Worm (Caenorhabditis elegans): ENCODE data around the gene pde-12.
A peak's percentile ranks its signal among the peaks of the same experiment; 100 is the strongest.

The pde-12 gene

ce11 chrIII:10848858-10849257, 4.0 kb upstream of the pde-12 start, which contains the start of the genes fbxb-85 and hex-3 (continued):
- no peak; the same call in 1 of the 2 replicates for TF ChIP-seq cebp-1 (GFP tag; IDR thresholded peaks at IDR 0.05)
- TF ChIP-seq cebp-1 (tag; optimal IDR thresholded peaks at IDR 0.05), result peak; percentile 88
- peak; percentile 74 for TF ChIP-seq xnd-1 (tag; optimal IDR thresholded peaks at IDR 0.05)
- TF ChIP-seq tlf-1 (GFP tag; optimal IDR thresholded peaks at IDR 0.05), result peak; percentile 93
- TF ChIP-seq F22D6.2 (tag; optimal IDR thresholded peaks at IDR 0.05), result peak; percentile 73
- peak in 1 of 2 experiments; percentile 45 for TF ChIP-seq rec-8 (tag; optimal IDR thresholded peaks at IDR 0.05)
- TF ChIP-seq F37B4.10 (GFP tag; IDR thresholded peaks at IDR 0.05), result no peak
- TF ChIP-seq F55B11.4 (tag; optimal IDR thresholded peaks at IDR 0.05; ENCODE audit: borderline replicate concordance, insufficient read depth), result no peak
- peak; percentile 47 for TF ChIP-seq nhr-80 (tag; optimal IDR thresholded peaks at IDR 0.05)
- peak; percentile 85 for TF ChIP-seq ceh-27 (GFP tag; optimal IDR thresholded peaks at IDR 0.05)
- peak; percentile 60 for TF ChIP-seq dpl-1 (GFP tag; optimal IDR thresholded peaks at IDR 0.05)
- TF ChIP-seq K12H6.12 (tag; optimal IDR thresholded peaks at IDR 0.05), result peak; percentile 82
- TF ChIP-seq F39B2.1 (GFP tag; IDR thresholded peaks at IDR 0.05), result no peak
- peak; percentile 42; the same call in 1 of the 2 replicates for TF ChIP-seq B0019.2 (GFP tag; conservative IDR thresholded peaks at IDR 0.05)
- TF ChIP-seq B0261.1 (tag; optimal IDR thresholded peaks at IDR 0.05), result no peak
- TF ChIP-seq bed-2 (GFP tag; IDR thresholded peaks at IDR 0.05), result no peak
- TF ChIP-seq ama-1 (optimal IDR thresholded peaks at IDR 0.05), result peak; percentile 2
- peak in 1 of 2 experiments; percentile 29 for TF ChIP-seq ama-1 (GFP tag; optimal IDR thresholded peaks at IDR 0.05)
- peak; percentile 30 to 95 (median 76) for TF ChIP-seq lin-35 (GFP tag; optimal IDR thresholded peaks at IDR 0.05)
- peak; percentile 42 for TF ChIP-seq him-1 (tag; optimal IDR thresholded peaks at IDR 0.05)
- peak; percentile 22 for TF ChIP-seq F57C9.4 (tag; optimal IDR thresholded peaks at IDR 0.05)
- TF ChIP-seq nfyb-1 (GFP tag; IDR thresholded peaks at IDR 0.05), result peak; percentile 96
- peak; percentile 85 for TF ChIP-seq D2030.7 (GFP tag; IDR thresholded peaks at IDR 0.05)
- peak; percentile 65 for TF ChIP-seq madf-10 (tag; optimal IDR thresholded peaks at IDR 0.05)
- TF ChIP-seq ztf-6 (GFP tag; IDR thresholded peaks at IDR 0.05), result no peak
- TF ChIP-seq unc-62 (GFP tag; optimal IDR thresholded peaks at IDR 0.05), result no peak
- peak; percentile 85 for TF ChIP-seq hmg-20 (GFP tag; IDR thresholded peaks at IDR 0.05)
- TF ChIP-seq sdz-38 (tag; optimal IDR thresholded peaks at IDR 0.05), result no peak
- TF ChIP-seq sea-2 (GFP tag; IDR thresholded peaks at IDR 0.05), result 0 out of 2 replicates have a peak, but pooled peaks have one; percentile 50
- no peak for TF ChIP-seq ceh-79 (tag; optimal IDR thresholded peaks at IDR 0.05)
- TF ChIP-seq F33H1.4 (GFP tag; IDR thresholded peaks at IDR 0.05), result peak; percentile 78
- TF ChIP-seq T07F8.4 (tag; optimal IDR thresholded peaks at IDR 0.05), result no peak
- TF ChIP-seq F52B5.7 (tag; optimal IDR thresholded peaks at IDR 0.05), result peak; percentile 22
- no peak for TF ChIP-seq egl-18 (GFP tag; IDR thresholded peaks at IDR 0.05)
- TF ChIP-seq lsl-1 (GFP tag; optimal IDR thresholded peaks at IDR 0.05), result peak; percentile 80
- peak; percentile 87 for TF ChIP-seq pha-4 (tag; optimal IDR thresholded peaks at IDR 0.05)
- TF ChIP-seq somi-1 (GFP tag; optimal IDR thresholded peaks at IDR 0.05), result peak; percentile 49
- TF ChIP-seq lin-54 (GFP tag; optimal IDR thresholded peaks at IDR 0.05), result peak; percentile 95
- TF ChIP-seq T26A5.8 (tag; optimal IDR thresholded peaks at IDR 0.05), result no peak
- no peak for TF ChIP-seq rpc-1 (optimal IDR thresholded peaks at IDR 0.05)
- no peak for TF ChIP-seq rpc-1 (tag; optimal IDR thresholded peaks at IDR 0.05)
- TF ChIP-seq Y95B8A.8 (GFP tag; IDR thresholded peaks at IDR 0.05), result peak; percentile 44; the same call in 1 of the 2 replicates
- no peak for TF ChIP-seq hlh-26 (GFP tag; conservative IDR thresholded peaks at IDR 0.05)
- peak; percentile 86; the same call in 1 of the 2 replicates for TF ChIP-seq Y56A3A.18 (GFP tag; IDR thresholded peaks at IDR 0.05)
- TF ChIP-seq ceh-100 (GFP tag; IDR thresholded peaks at IDR 0.05), result peak; percentile 93
- peak; percentile 76 for TF ChIP-seq hrde-1 (tag; optimal IDR thresholded peaks at IDR 0.05; ENCODE audit: borderline replicate concordance)
- no peak for TF ChIP-seq B0035.1 (tag; optimal IDR thresholded peaks at IDR 0.05)
- peak; percentile 71 for TF ChIP-seq efl-1 (GFP tag; optimal IDR thresholded peaks at IDR 0.05)
- TF ChIP-seq aptf-3 (GFP tag; IDR thresholded peaks at IDR 0.05), result no peak
- peak; percentile 59 for TF ChIP-seq F23B12.7 (tag; optimal IDR thresholded peaks at IDR 0.05; ENCODE audit: insufficient read depth)

Data from whole organism, young adult.